Fruit fly (Drosophila melanogaster) Kc167 (cell line): ENCODE data around the gene CG9391.

Experiments
- Sin3A ChIP-seq: fragments of >200 bp; optimal IDR thresholded peaks from 2 replicates; lab custom pipeline; 2018; ENCODE audit warnings: missing external identifiers
- h ChIP-seq: fragments of >200 bp; optimal IDR thresholded peaks from 3 replicates; lab custom pipeline; 2018; ENCODE audit warnings: missing external identifiers
- psq ChIP-seq: fragments of >200 bp; optimal IDR thresholded peaks from 2 replicates; lab custom pipeline; 2017; ENCODE audit warnings: missing external identifiers
- ttk ChIP-seq: sonication (Bioruptor generic); optimal IDR thresholded peaks from 2 replicates; lab custom pipeline; 2017; ENCODE audit warnings: missing external identifiers

DNA sequence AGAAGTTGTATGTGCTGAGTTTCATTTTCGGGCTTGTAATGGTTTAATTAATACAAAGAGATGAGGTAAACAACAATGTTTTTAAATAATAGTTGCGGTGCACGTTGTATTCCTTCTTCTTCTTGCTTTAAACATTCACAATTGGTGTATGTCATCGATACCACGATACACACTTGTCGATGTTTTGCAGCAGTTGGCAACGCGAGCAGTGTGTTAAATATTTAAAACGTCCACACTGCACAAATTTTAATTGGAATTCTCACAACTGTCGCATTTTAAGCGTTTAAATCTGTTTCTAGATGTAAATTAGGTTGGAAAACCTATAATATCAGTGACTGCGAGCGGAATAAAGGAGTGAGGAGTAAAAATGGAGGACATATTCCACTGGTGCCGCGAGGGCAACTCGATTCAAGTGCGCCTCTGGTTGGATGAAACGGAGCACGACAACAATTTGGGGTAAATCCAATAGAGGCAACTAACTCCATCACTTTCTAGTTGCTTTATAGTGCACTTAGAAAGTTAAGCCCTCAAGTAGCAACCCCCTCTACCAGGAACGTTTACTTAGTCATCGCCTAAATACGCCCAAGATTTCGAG, 51.3 kb downstream of the CG9391 start, which contains the start of the genes Trmt112 and Ilk:
- no peak for TF ChIP-seq h (lab: Kevin White, UChicago)
- TF ChIP-seq ttk, result no peak
- TF ChIP-seq Sin3A (lab: Kevin White, UChicago), result no peak
- TF ChIP-seq psq (lab: Kevin White, UChicago), result no peak
